Fruit fly (Drosophila melanogaster): ENCODE results near the gene CG15167.

Gene CG15167

DNA sequence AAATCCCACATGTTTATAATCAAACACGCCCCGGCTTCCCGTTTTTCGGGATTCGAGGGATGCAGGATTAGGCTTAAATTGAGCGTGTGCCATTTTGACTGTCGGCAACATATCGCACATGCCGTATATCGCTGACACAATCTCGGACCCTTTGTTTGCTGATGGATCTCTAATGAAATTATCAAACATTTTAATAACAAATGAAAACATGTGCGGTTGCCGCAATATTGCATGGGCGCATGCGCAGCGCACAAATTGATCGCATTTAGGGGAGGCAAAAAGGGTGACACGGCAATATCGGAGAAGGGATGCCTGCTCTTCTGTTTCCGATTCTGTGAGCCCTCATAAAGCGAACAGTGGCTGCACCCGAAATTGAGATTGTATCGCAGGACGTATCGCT, 35.1 kb downstream of the CG15167 start:
- TF ChIP-seq CG9139 (GFP tag; optimal IDR thresholded peaks at IDR 0.05) (no peak), svp (GFP tag) (no peak), OdsH (GFP tag; optimal IDR thresholded peaks at IDR 0.05) (no peak), CG34406 (GFP tag; optimal IDR thresholded peaks at IDR 0.05) (no peak), Lpt (GFP tag; optimal IDR thresholded peaks at IDR 0.05) (no peak), CG11902 (GFP tag; optimal IDR thresholded peaks at IDR 0.05) (no peak), acj6 (GFP tag; optimal IDR thresholded peaks at IDR 0.05) (no peak), Met (GFP tag; optimal IDR thresholded peaks at IDR 0.05) (no peak), CG10669 (GFP tag; optimal IDR thresholded peaks at IDR 0.05) (no peak), Gug (GFP tag; IDR thresholded peaks at IDR 0.05) (no peak), Eip93F (GFP tag; optimal IDR thresholded peaks at IDR 0.05) (no peak), dac (GFP tag; optimal IDR thresholded peaks at IDR 0.05) (no peak), topi (GFP tag; optimal IDR thresholded peaks at IDR 0.05) (no peak), Blimp-1 (GFP tag; optimal IDR thresholded peaks at IDR 0.05) (no peak)

DNA sequence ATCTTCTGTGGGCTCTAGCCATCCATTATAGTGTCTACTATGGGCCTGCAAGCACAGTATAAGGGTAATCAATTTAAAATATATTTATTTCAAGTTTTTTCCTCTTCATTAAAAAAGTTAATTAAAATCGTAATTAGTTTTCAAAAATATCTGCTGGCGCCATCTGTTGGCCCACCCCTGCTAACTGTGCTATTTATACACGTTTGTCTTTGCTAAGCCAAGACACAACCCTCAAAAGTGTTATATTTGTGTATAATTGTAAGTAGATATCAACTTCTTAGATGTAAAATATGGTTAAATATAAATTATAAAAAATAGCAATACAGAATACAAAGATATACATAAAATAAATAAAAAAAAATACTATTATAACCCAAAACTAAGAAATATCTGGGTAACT, 36.4 kb downstream of the CG15167 start:
- TF ChIP-seq CG11762 (GFP tag; optimal IDR thresholded peaks at IDR 0.05; ENCODE audit: insufficient read depth), result no peak
- TF ChIP-seq Met (GFP tag; optimal IDR thresholded peaks at IDR 0.05), result no peak
- no peak for TF ChIP-seq Smox (GFP tag; optimal IDR thresholded peaks at IDR 0.05)
- TF ChIP-seq CG8319 (GFP tag; optimal IDR thresholded peaks at IDR 0.05), result no peak
- no peak for TF ChIP-seq fd85E (GFP tag; optimal IDR thresholded peaks at IDR 0.05)
- TF ChIP-seq Eip78C (GFP tag), result peak; percentile 41
- no peak for TF ChIP-seq Eip93F (GFP tag; optimal IDR thresholded peaks at IDR 0.05)

dm6 chr2L:18777442-18777841, 37.3 kb downstream of the CG15167 start:
- TF ChIP-seq Eip78C (GFP tag) (peak; percentile 32), CG11902 (GFP tag; optimal IDR thresholded peaks at IDR 0.05) (no peak), Hr4 (GFP tag; optimal IDR thresholded peaks at IDR 0.05) (no peak)

DNA sequence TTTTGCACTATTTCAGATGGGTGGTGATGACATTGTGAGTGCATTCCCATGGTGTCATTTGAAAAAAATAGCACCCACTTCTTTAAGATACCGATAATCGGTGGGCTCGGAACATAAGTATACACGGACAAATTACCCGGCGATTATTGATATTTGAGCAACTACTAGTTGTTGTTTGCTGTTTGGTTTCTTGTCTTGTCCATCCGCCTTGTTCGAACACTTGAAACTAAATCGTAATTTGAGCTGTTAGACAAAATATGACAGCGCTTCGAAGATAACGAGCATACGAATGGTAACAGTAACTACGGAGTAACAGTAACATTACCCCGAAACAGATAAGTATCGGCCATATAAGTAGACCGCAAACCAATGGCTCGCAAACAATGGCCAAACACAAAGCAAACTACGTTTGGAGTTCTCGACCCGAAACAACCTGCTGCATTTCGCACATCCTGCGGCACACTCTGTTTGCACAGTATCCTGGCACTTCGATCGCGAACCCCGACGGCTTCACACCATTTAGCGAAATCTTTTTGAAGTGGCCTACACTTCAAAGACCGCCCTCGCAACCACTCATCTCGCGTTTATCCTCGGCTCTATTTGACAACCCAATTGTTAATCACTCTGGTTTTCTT, 40.9 kb downstream of the CG15167 start:
- TF ChIP-seq pdm3 (GFP tag; optimal IDR thresholded peaks at IDR 0.05) (no peak), salr (GFP tag; optimal IDR thresholded peaks at IDR 0.05) (no peak), spab (GFP tag; optimal IDR thresholded peaks at IDR 0.05) (no peak), Ets96B (tag; optimal IDR thresholded peaks at IDR 0.05) (no peak), dac (GFP tag; optimal IDR thresholded peaks at IDR 0.05) (no peak), CG11294 (GFP tag; IDR thresholded peaks at IDR 0.05) (no peak), CG10669 (GFP tag; optimal IDR thresholded peaks at IDR 0.05) (no peak), Sox14 (GFP tag; optimal IDR thresholded peaks at IDR 0.05) (no peak), OdsH (GFP tag; optimal IDR thresholded peaks at IDR 0.05) (no peak)

DNA sequence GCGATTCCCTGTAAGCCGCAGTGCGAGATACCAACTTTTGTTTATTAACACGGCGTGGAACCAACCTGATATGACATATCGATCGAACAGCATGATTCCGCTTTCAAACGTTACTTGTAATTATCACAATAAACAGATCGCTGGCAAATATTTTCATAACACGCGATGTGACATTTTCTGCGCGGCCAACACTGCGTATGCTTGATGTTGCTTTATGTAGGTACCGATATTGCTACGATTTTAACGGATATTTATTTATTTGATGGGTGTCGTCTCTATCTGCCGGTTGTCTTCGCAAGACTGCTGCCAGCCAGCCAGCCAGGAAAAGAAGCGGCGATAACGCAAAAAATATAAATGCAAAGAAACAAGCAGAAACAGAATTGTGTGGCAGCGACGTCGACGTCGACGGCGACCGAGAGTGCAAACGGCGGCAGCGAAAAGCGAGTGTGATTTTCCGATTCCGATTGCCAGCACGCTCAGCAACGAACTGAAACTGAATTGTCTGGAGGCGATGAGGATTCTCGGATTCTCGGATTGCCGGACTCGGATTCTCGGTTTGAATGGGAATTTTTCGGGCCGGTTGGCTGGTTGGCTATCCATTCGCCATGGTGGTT, 42.2 kb downstream of the CG15167 start:
- TF ChIP-seq Eip78C (GFP tag) (no peak), CG8632 (GFP tag; optimal IDR thresholded peaks at IDR 0.05) (no peak), Sox15 (GFP tag; optimal IDR thresholded peaks at IDR 0.05) (no peak), CG6808 (GFP tag; optimal IDR thresholded peaks at IDR 0.05) (no peak), dsx (GFP tag; optimal IDR thresholded peaks at IDR 0.05; ENCODE audit: poor library complexity, severe bottlenecking) (no peak)

dm6 chr2L:18782936-18783335, 42.8 kb downstream of the CG15167 start:
- peak; percentile 11 for TF ChIP-seq fkh (GFP tag; optimal IDR thresholded peaks at IDR 0.05)
- TF ChIP-seq Eip93F (GFP tag; optimal IDR thresholded peaks at IDR 0.05), result no peak
- TF ChIP-seq Sox15 (GFP tag; optimal IDR thresholded peaks at IDR 0.05), result no peak
